Worm (Caenorhabditis elegans) whole organism, late embryonic: ENCODE results near the gene Y45G5AM.3.

Experiments
- T23F11.4 ChIP-seq: fragments of 200-800 bp; sonication (Bioruptor generic); optimal IDR thresholded peaks from 2 replicates; lab custom pipeline; 2018; ENCODE audit warnings: mild to moderate bottlenecking, missing genetic modification characterization, missing compliant biosample characterization
- ceh-14 ChIP-seq: sonication (generic microtip); optimal IDR thresholded peaks from 2 replicates; lab custom pipeline; 2016; ENCODE audit warnings: missing genotype, missing genetic modification characterization, missing compliant biosample characterization
- dmd-4 ChIP-seq: sonication (generic microtip); optimal IDR thresholded peaks from 2 replicates; lab custom pipeline; 2016; ENCODE audit warnings: borderline replicate concordance, missing genetic modification characterization, missing compliant biosample characterization
- dve-1 ChIP-seq: sonication (generic microtip); optimal IDR thresholded peaks from 2 replicates; lab custom pipeline; 2017; ENCODE audit warnings: antibody characterized with exemption, mild to moderate bottlenecking, missing genetic modification characterization, missing compliant biosample characterization
- fax-1 ChIP-seq: sonication (generic microtip); optimal IDR thresholded peaks from 2 replicates; lab custom pipeline; 2016; ENCODE audit warnings: missing genotype, missing genetic modification characterization, missing compliant biosample characterization
- fkh-10 ChIP-seq: fragments of 150-350 bp; optimal IDR thresholded peaks from 2 replicates; lab custom pipeline; 2014; ENCODE audit warnings: missing biosample characterization, missing genetic modification reagents, missing genetic modification characterization
- hlh-6 ChIP-seq: sonication (generic microtip); optimal IDR thresholded peaks from 2 replicates; lab custom pipeline; 2016; ENCODE audit warnings: missing genotype, missing genetic modification characterization, missing compliant biosample characterization
- nhr-11 ChIP-seq: fragments of 150-350 bp; optimal IDR thresholded peaks from 2 replicates; lab custom pipeline; 2014; ENCODE audit warnings: missing biosample characterization, missing genetic modification characterization
- unc-3 ChIP-seq, 2 experiments: fragments of 200-800 bp in 1 of 2; sonication (Bioruptor generic) in 1 of 2; sonication (generic microtip) in 1 of 2; conservative IDR thresholded peaks in 1 of 2; optimal IDR thresholded peaks in 1 of 2; 2 replicates each; pipeline versions ENCODE4 v1.3.6 to Lab custom; 2016 to 2022; ENCODE audit warnings: missing compliant biosample characterization in 2 of 2, missing genetic modification characterization in 2 of 2, missing genetic modification reagents in 1 of 2
- unc-42 ChIP-seq: sonication (generic microtip); optimal IDR thresholded peaks from 2 replicates; lab custom pipeline; 2016; ENCODE audit warnings: missing genotype, missing genetic modification characterization, missing compliant biosample characterization

DNA sequence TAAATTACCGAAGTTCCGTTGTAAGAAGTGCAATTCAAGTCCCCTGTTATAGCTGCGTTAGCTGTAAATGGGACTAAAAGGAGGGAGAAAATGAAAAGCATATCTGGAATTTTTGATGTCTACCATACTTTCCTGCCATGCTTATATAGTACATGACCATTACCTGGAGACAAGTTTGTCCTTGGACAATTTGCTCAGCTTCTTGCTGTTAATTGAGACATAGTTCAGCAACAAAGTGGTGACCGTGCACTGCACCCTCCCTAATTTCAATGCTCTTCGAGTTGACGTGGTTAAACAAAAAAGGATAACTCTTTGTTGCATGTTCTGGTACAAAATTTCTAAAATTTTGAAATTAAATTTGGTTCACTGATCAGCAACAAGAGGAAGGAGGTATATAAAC lies 36.9 kb upstream of the Y45G5AM.3 start, which contains the start of gene T05B4.13:
- TF ChIP-seq dve-1 (tag; lab: Kevin White, UChicago) (no peak), T23F11.4 (GFP tag; lab: Kevin White, UChicago) (no peak), unc-3 (GFP tag; conservative IDR thresholded peaks at IDR 0.05; lab: Robert Waterston, UW) (no peak), unc-3 (tag; optimal IDR thresholded peaks at IDR 0.05; lab: Kevin White, UChicago) (no peak), hlh-6 (no peak), fkh-10 (GFP tag; lab: Kevin White, UChicago) (no peak), nhr-11 (no peak), dmd-4 (tag; lab: Kevin White, UChicago) (no peak), ceh-14 (no peak), fax-1 (no peak), unc-42 (tag; lab: Kevin White, UChicago) (no peak)
